Fruit fly (Drosophila melanogaster) whole organism, prepupa: Measurements from ENCODE around the gene Sry-beta.

Experiments
- CG10631 ChIP-seq: fragments of 200-800 bp; sonication (Bioruptor generic); optimal IDR thresholded peaks from 2 replicates; lab custom pipeline; 2016; ENCODE audit warnings: missing biosample characterization, missing genetic modification characterization
- CG10669 ChIP-seq: fragments of 200-800 bp; sonication (Bioruptor generic); optimal IDR thresholded peaks from 3 replicates; lab custom pipeline; 2018; ENCODE audit warnings: missing biosample characterization, mild to moderate bottlenecking, missing genetic modification characterization, moderate library complexity
- CG11294 ChIP-seq: fragments of 200-800 bp; sonication (Bioruptor generic); IDR thresholded peaks from 2 replicates; pipeline ENCODE4 v1.3.6; 2022; ENCODE audit warnings: missing biosample characterization, missing genetic modification characterization
- CG11902 ChIP-seq: fragments of 200-800 bp; sonication (Bioruptor generic); optimal IDR thresholded peaks from 3 replicates; lab custom pipeline; 2016; ENCODE audit warnings: missing biosample characterization, missing genetic modification characterization
- CG15336 ChIP-seq: fragments of 200-800 bp; sonication (Bioruptor generic); IDR thresholded peaks from 2 replicates; pipeline ENCODE4 v1.3.6; 2022; ENCODE audit warnings: missing biosample characterization, missing genetic modification characterization
- CG1621 ChIP-seq: fragments of 200-800 bp; sonication (Bioruptor generic); optimal IDR thresholded peaks from 3 replicates; lab custom pipeline; 2018; ENCODE audit warnings: missing biosample characterization, mild to moderate bottlenecking, missing genetic modification characterization
- CG16779 ChIP-seq: fragments of 200-800 bp; sonication (Bioruptor generic); optimal IDR thresholded peaks from 3 replicates; lab custom pipeline; 2017; ENCODE audit warnings: missing biosample characterization, mild to moderate bottlenecking, missing genetic modification characterization
- CG3032 ChIP-seq: fragments of 200-800 bp; optimal IDR thresholded peaks from 2 replicates; lab custom pipeline; 2019; ENCODE audit warnings: missing biosample characterization, mild to moderate bottlenecking, missing genetic modification characterization, moderate library complexity
- CG31627 ChIP-seq: fragments of 200-800 bp; sonication (Bioruptor generic); optimal IDR thresholded peaks from 3 replicates; lab custom pipeline; 2016; ENCODE audit warnings: missing biosample characterization, missing genetic modification characterization
- CG32006 ChIP-seq: fragments of 200-800 bp; sonication (Bioruptor generic); optimal IDR thresholded peaks from 3 replicates; lab custom pipeline; 2017; ENCODE audit warnings: missing biosample characterization, mild to moderate bottlenecking, missing genetic modification characterization
- CG34406 ChIP-seq: fragments of 200-800 bp; sonication (Bioruptor generic); optimal IDR thresholded peaks from 3 replicates; lab custom pipeline; 2016; ENCODE audit warnings: missing biosample characterization, missing genetic modification characterization
- CG3919 ChIP-seq: fragments of 200-800 bp; sonication (Bioruptor generic); optimal IDR thresholded peaks from 3 replicates; lab custom pipeline; 2016; ENCODE audit warnings: missing biosample characterization, missing genetic modification characterization
- CG4318 ChIP-seq: fragments of 200-800 bp; sonication (Bioruptor generic); optimal IDR thresholded peaks from 3 replicates; lab custom pipeline; 2017; ENCODE audit warnings: missing biosample characterization, mild to moderate bottlenecking, missing genetic modification characterization
- CG6163 ChIP-seq: fragments of 200-800 bp; sonication (Bioruptor generic); IDR thresholded peaks from 3 replicates; pipeline ENCODE4 v1.3.6; 2022; ENCODE audit warnings: missing biosample characterization, missing genetic modification characterization
- CG6276 ChIP-seq: fragments of 200-800 bp; sonication (Bioruptor generic); optimal IDR thresholded peaks from 2 replicates; lab custom pipeline; 2017; ENCODE audit warnings: missing biosample characterization, mild to moderate bottlenecking, missing genetic modification characterization
- CG6792 ChIP-seq: fragments of 200-800 bp; sonication (Bioruptor generic); optimal IDR thresholded peaks from 3 replicates; lab custom pipeline; 2016; ENCODE audit warnings: missing biosample characterization, missing genetic modification characterization
- CG6808 ChIP-seq: fragments of 200-800 bp; sonication (Bioruptor generic); optimal IDR thresholded peaks from 3 replicates; lab custom pipeline; 2017; ENCODE audit warnings: missing biosample characterization, missing genetic modification characterization, mild to moderate bottlenecking, moderate library complexity, missing genetic modification reagents
- CG6854 ChIP-seq: fragments of 200-800 bp; sonication (Bioruptor generic); optimal IDR thresholded peaks from 2 replicates; lab custom pipeline; 2017; ENCODE audit warnings: missing biosample characterization, mild to moderate bottlenecking, missing genetic modification characterization
- CG7368 ChIP-seq: fragments of 200-800 bp; sonication (Bioruptor generic); optimal IDR thresholded peaks from 3 replicates; lab custom pipeline; 2016; ENCODE audit warnings: missing biosample characterization, missing genetic modification characterization
- CG8119 ChIP-seq: fragments of 200-800 bp; sonication (Bioruptor generic); IDR thresholded peaks from 3 replicates; pipeline ENCODE4 v1.3.6; 2022; ENCODE audit warnings: missing biosample characterization, missing genetic modification characterization
- CG8319 ChIP-seq: fragments of 200-800 bp; sonication (Bioruptor generic); optimal IDR thresholded peaks from 3 replicates; lab custom pipeline; 2016; ENCODE audit warnings: missing biosample characterization, missing genetic modification characterization
- CG8632 ChIP-seq: fragments of 200-800 bp; sonication (Bioruptor generic); optimal IDR thresholded peaks from 3 replicates; lab custom pipeline; 2016; ENCODE audit warnings: missing biosample characterization, missing genetic modification characterization
- Eip75B ChIP-seq: fragments of 200-800 bp; sonication (Bioruptor generic); optimal IDR thresholded peaks from 3 replicates; lab custom pipeline; 2016; ENCODE audit warnings: missing biosample characterization, missing genetic modification characterization
- Eip78C ChIP-seq: fragments of 200-800 bp; sonication (Bioruptor generic); peaks from one replicate; lab custom pipeline; 2016; ENCODE audit warnings: missing biosample characterization, missing genetic modification characterization
- Eip93F ChIP-seq: fragments of 200-800 bp; sonication (Bioruptor generic); optimal IDR thresholded peaks from 2 replicates; lab custom pipeline; 2016; ENCODE audit warnings: missing biosample characterization, mild to moderate bottlenecking, missing genetic modification characterization
- Ets21C ChIP-seq: fragments of 200-800 bp; sonication (Bioruptor generic); optimal IDR thresholded peaks from 3 replicates; lab custom pipeline; 2016; ENCODE audit warnings: missing biosample characterization, missing genetic modification characterization
- Gug ChIP-seq: fragments of 200-800 bp; sonication (Bioruptor generic); IDR thresholded peaks from 2 replicates; pipeline ENCODE4 v1.3.6; 2022; ENCODE audit warnings: missing biosample characterization, missing genetic modification characterization
- Hr38 ChIP-seq: sonication (Bioruptor generic); optimal IDR thresholded peaks from 2 replicates; lab custom pipeline; 2016; ENCODE audit warnings: missing biosample characterization, missing genetic modification characterization
- Hr39 ChIP-seq: fragments of 200-800 bp; sonication (Bioruptor generic); optimal IDR thresholded peaks from 2 replicates; lab custom pipeline; 2016; ENCODE audit warnings: missing biosample characterization, missing genetic modification characterization
- Hr4 ChIP-seq: fragments of 200-800 bp; sonication (Bioruptor generic); optimal IDR thresholded peaks from 3 replicates; lab custom pipeline; 2016; ENCODE audit warnings: missing biosample characterization, missing genetic modification characterization
- Lpt ChIP-seq: fragments of 200-800 bp; sonication (Bioruptor generic); optimal IDR thresholded peaks from 3 replicates; lab custom pipeline; 2016; ENCODE audit warnings: missing biosample characterization, missing genetic modification characterization
- Met ChIP-seq: fragments of 200-800 bp; sonication (Bioruptor generic); optimal IDR thresholded peaks from 3 replicates; lab custom pipeline; 2016; ENCODE audit warnings: missing biosample characterization, missing genetic modification characterization
- OdsH ChIP-seq: fragments of 200-800 bp; sonication (Bioruptor generic); optimal IDR thresholded peaks from 3 replicates; lab custom pipeline; 2016; ENCODE audit warnings: missing biosample characterization, missing genetic modification characterization
- Sox102F ChIP-seq: fragments of 200-800 bp; sonication (Bioruptor generic); optimal IDR thresholded peaks from 2 replicates; lab custom pipeline; 2016; ENCODE audit warnings: missing biosample characterization, mild to moderate bottlenecking, missing genetic modification characterization
- Sox14 ChIP-seq: fragments of 200-800 bp; sonication (Bioruptor generic); optimal IDR thresholded peaks from 3 replicates; lab custom pipeline; 2016; ENCODE audit warnings: missing biosample characterization, missing genetic modification characterization
- Sox15 ChIP-seq: fragments of 200-800 bp; sonication (Bioruptor generic); optimal IDR thresholded peaks from 3 replicates; lab custom pipeline; 2016; ENCODE audit warnings: missing biosample characterization, missing genetic modification characterization
- achi ChIP-seq: fragments of 200-800 bp; sonication (Bioruptor generic); optimal IDR thresholded peaks from 3 replicates; lab custom pipeline; 2016; ENCODE audit warnings: missing biosample characterization, missing genetic modification characterization
- acj6 ChIP-seq: fragments of 200-800 bp; sonication (Bioruptor generic); optimal IDR thresholded peaks from 3 replicates; lab custom pipeline; 2016; ENCODE audit warnings: missing biosample characterization, missing genetic modification characterization
- dac ChIP-seq: fragments of 200-800 bp; sonication (Bioruptor generic); optimal IDR thresholded peaks from 2 replicates; lab custom pipeline; 2017; ENCODE audit warnings: missing biosample characterization, mild to moderate bottlenecking, missing genetic modification characterization
- dsx ChIP-seq: fragments of 200-800 bp; optimal IDR thresholded peaks from 3 replicates; lab custom pipeline; 2019; ENCODE audit warnings: missing biosample characterization, mild to moderate bottlenecking, missing genetic modification characterization, moderate library complexity; ENCODE audit not compliant: poor library complexity, severe bottlenecking
- eg ChIP-seq: fragments of 200-800 bp; sonication (Bioruptor generic); IDR thresholded peaks from 3 replicates; pipeline ENCODE4 v1.3.6; 2022; ENCODE audit warnings: missing biosample characterization, missing genetic modification characterization
- esn ChIP-seq: fragments of 200-800 bp; sonication (Bioruptor generic); optimal IDR thresholded peaks from 2 replicates; lab custom pipeline; 2016; ENCODE audit warnings: missing biosample characterization, mild to moderate bottlenecking, missing genetic modification characterization, moderate library complexity
- fd59A ChIP-seq: fragments of 200-800 bp; sonication (Bioruptor generic); optimal IDR thresholded peaks from 2 replicates; lab custom pipeline; 2017; ENCODE audit warnings: missing biosample characterization, mild to moderate bottlenecking, missing genetic modification characterization, missing genetic modification reagents
- fd85E ChIP-seq: fragments of 200-800 bp; sonication (Bioruptor generic); optimal IDR thresholded peaks from 3 replicates; lab custom pipeline; 2016; ENCODE audit warnings: missing biosample characterization, missing genetic modification characterization
- fkh ChIP-seq: fragments of 200-800 bp; sonication (Bioruptor generic); optimal IDR thresholded peaks from 3 replicates; lab custom pipeline; 2017; ENCODE audit warnings: missing biosample characterization, mild to moderate bottlenecking, missing genetic modification characterization, moderate library complexity
- lz ChIP-seq: fragments of 200-800 bp; sonication (Bioruptor generic); optimal IDR thresholded peaks from 3 replicates; lab custom pipeline; 2016; ENCODE audit warnings: missing biosample characterization, missing genetic modification characterization
- spab ChIP-seq: fragments of 200-800 bp; sonication (Bioruptor generic); optimal IDR thresholded peaks from 2 replicates; lab custom pipeline; 2017; ENCODE audit warnings: missing biosample characterization, mild to moderate bottlenecking, missing genetic modification characterization, missing genetic modification reagents
- ss ChIP-seq, 2 experiments: fragments of 200-800 bp; sonication (Bioruptor generic); optimal IDR thresholded peaks; 2 replicates in 1 of 2; 3 replicates in 1 of 2; lab custom pipeline; 2017 to 2018; ENCODE audit warnings: mild to moderate bottlenecking in 2 of 2, missing biosample characterization in 2 of 2, missing genetic modification characterization in 2 of 2, moderate library complexity in 1 of 2
- svp ChIP-seq: fragments of 200-800 bp; sonication (Bioruptor generic); peaks from one replicate; lab custom pipeline; 2016; ENCODE audit warnings: missing biosample characterization, missing genetic modification characterization
- vri ChIP-seq: fragments of 200-800 bp; sonication (Bioruptor generic); optimal IDR thresholded peaks from 3 replicates; lab custom pipeline; 2016; ENCODE audit warnings: missing biosample characterization, mild to moderate bottlenecking, missing genetic modification characterization

Sry-beta gene

dm6 chr3R:30046029-30047001 lies 6.8 kb downstream of the Sry-beta start, which contains the start of the genes RpL32 and CG7943:
Gene RpL32, minus strand, starts transcription at chr3R:30046161.
Gene CG7943, plus strand, starts transcription at chr3R:30046470.
- TF ChIP-seq CG6854 (GFP tag; lab: Kevin White, UChicago), result peak; percentile 93
- TF ChIP-seq CG6808, result peak; percentile 80
- TF ChIP-seq fd59A (GFP tag; lab: Kevin White, UChicago), result peak; percentile 78
- peak; percentile 93 for TF ChIP-seq eg (GFP tag; lab: Robert Waterston, UW)
- peak; percentile 92 for TF ChIP-seq OdsH
- peak; percentile 84 for TF ChIP-seq CG32006 (GFP tag; lab: Kevin White, UChicago)
- TF ChIP-seq dsx (GFP tag; lab: Kevin White, UChicago), result peak; percentile 71
- peak; percentile 84 for TF ChIP-seq CG8632 (GFP tag; lab: Kevin White, UChicago)
- TF ChIP-seq CG8319 (GFP tag; lab: Kevin White, UChicago), result peak; percentile 91
- peak; percentile 80 for TF ChIP-seq dac (GFP tag; lab: Kevin White, UChicago)
- no peak for TF ChIP-seq CG6276 (GFP tag; lab: Kevin White, UChicago)
- peak; percentile 83 for TF ChIP-seq Lpt (GFP tag; lab: Kevin White, UChicago)
- TF ChIP-seq esn (GFP tag; lab: Kevin White, UChicago), result peak; percentile 97
- peak; percentile 89 for TF ChIP-seq CG34406 (GFP tag; lab: Kevin White, UChicago)
- peak; percentile 91 for TF ChIP-seq acj6 (GFP tag; lab: Kevin White, UChicago)
- TF ChIP-seq CG6163, result peak; percentile 95
- peak; percentile 92 for TF ChIP-seq Sox14 (GFP tag; lab: Kevin White, UChicago)
- TF ChIP-seq vri (GFP tag; lab: Kevin White, UChicago), result peak; percentile 90
- peak; percentile 93 for TF ChIP-seq CG11902 (GFP tag; lab: Kevin White, UChicago)
- peak; percentile 95 for TF ChIP-seq Met (GFP tag; lab: Kevin White, UChicago)
- no peak for TF ChIP-seq CG4318
- TF ChIP-seq CG31627 (GFP tag; lab: Kevin White, UChicago), result peak; percentile 96
- peak; percentile 86 for TF ChIP-seq Hr4
- TF ChIP-seq fd85E (GFP tag; lab: Kevin White, UChicago), result peak; percentile 89
- TF ChIP-seq CG15336, result peak; percentile 81
- peak; percentile 91 for TF ChIP-seq achi (GFP tag; lab: Kevin White, UChicago)
- peak; percentile 87 for TF ChIP-seq CG10669 (GFP tag; lab: Kevin White, UChicago)
- TF ChIP-seq CG10631 (GFP tag; lab: Kevin White, UChicago), result peak; percentile 92
- TF ChIP-seq Hr39 (GFP tag; lab: Kevin White, UChicago), result peak; percentile 94
- TF ChIP-seq CG1621 (tag; lab: Kevin White, UChicago), result peak; percentile 78
- peak; percentile 91 for TF ChIP-seq Eip93F (GFP tag; lab: Kevin White, UChicago)
- peak; percentile 82 for TF ChIP-seq fkh
- peak; percentile 92 for TF ChIP-seq CG7368
- peak; percentile 94 for TF ChIP-seq CG3919 (GFP tag; lab: Kevin White, UChicago)
- peak; percentile 83 for TF ChIP-seq CG16779
- TF ChIP-seq spab (GFP tag; lab: Kevin White, UChicago), result no peak
- peak; percentile 93 for TF ChIP-seq Sox102F (GFP tag; lab: Kevin White, UChicago)
- peak; percentile 63 for TF ChIP-seq Hr38 (GFP tag; lab: Kevin White, UChicago)
- TF ChIP-seq svp (GFP tag; lab: Kevin White, UChicago), result peak; percentile 97
- TF ChIP-seq lz (GFP tag; lab: Kevin White, UChicago), result peak; percentile 96
- TF ChIP-seq Eip75B (GFP tag; lab: Kevin White, UChicago), result peak; percentile 94
- TF ChIP-seq ss (GFP tag; optimal IDR thresholded peaks at IDR 0.05; lab: Kevin White, UChicago), result peak; percentile 65 to 90
- TF ChIP-seq CG11294 (GFP tag; lab: Robert Waterston, UW), result peak; percentile 85
- TF ChIP-seq CG8119 (GFP tag; lab: Robert Waterston, UW), result peak; percentile 81
- peak; percentile 95 for TF ChIP-seq Ets21C (GFP tag; lab: Kevin White, UChicago)
- TF ChIP-seq Eip78C, result peak; percentile 97
- TF ChIP-seq CG6792 (GFP tag; lab: Kevin White, UChicago), result peak; percentile 92
- peak; percentile 90 for TF ChIP-seq Sox15 (GFP tag; lab: Kevin White, UChicago)
- TF ChIP-seq CG3032 (tag; lab: Kevin White, UChicago), result peak; percentile 90
- peak; percentile 78 for TF ChIP-seq Gug (GFP tag; lab: Robert Waterston, UW)
